Worm (Caenorhabditis elegans) whole organism, midembryonic: ENCODE measurements around the gene F22F7.4.

Experiments
- flt-1 ChIP-seq: fragments of 200-800 bp; sonication (Bioruptor generic); IDR thresholded peaks from 2 replicates; pipeline ENCODE4 v1.3.6; 2022; ENCODE audit warnings: missing genetic modification characterization, missing compliant biosample characterization
- tab-1 ChIP-seq: fragments of 200-800 bp; sonication (Bioruptor generic); IDR thresholded peaks from 2 replicates; pipeline ENCODE4 v1.3.6; 2022; ENCODE audit warnings: missing genetic modification characterization, missing compliant biosample characterization

ce11 chrV:2146044-2146443 is 40.2 kb upstream of the F22F7.4 start, which contains the start of gene str-52:
- TF ChIP-seq tab-1 (GFP tag; lab: Robert Waterston, UW): no peak
- no peak for TF ChIP-seq flt-1 (GFP tag; lab: Robert Waterston, UW)
